Fruit fly (Drosophila melanogaster): ENCODE data around the gene Chrac-14.
A peak's percentile ranks its signal among the peaks of the same experiment; 100 is the strongest.

Gene Chrac-14

dm6 chr2L:8481623-8482424 lies 44.6 kb downstream of the Chrac-14 start, which contains the start of gene CG43796:
CG43796 (plus strand) TSS chr2L:8482374.
- TF ChIP-seq Rel (GFP tag; optimal IDR thresholded peaks at IDR 0.05) = no peak
- peak; percentile 50 for TF ChIP-seq Rel (tag; optimal IDR thresholded peaks at IDR 0.05)
- no peak for TF ChIP-seq Hr83 (GFP tag; optimal IDR thresholded peaks at IDR 0.05; ENCODE audit: poor library complexity, severe bottlenecking)

- TF ChIP-seq jim (GFP tag; optimal IDR thresholded peaks at IDR 0.05) = peak; percentile 2
- no peak for TF ChIP-seq Hr78 (GFP tag; optimal IDR thresholded peaks at IDR 0.05)
- TF ChIP-seq OdsH (GFP tag; optimal IDR thresholded peaks at IDR 0.05) = peak; percentile 7
- TF ChIP-seq Hnf4 (GFP tag; optimal IDR thresholded peaks at IDR 0.05) = peak; percentile 45
Observed at dm6 chr2L:8485562-8485961, 48.4 kb downstream of the Chrac-14 start.
